Worm (Caenorhabditis elegans) whole organism, young adult: Measurements from ENCODE around the gene dyf-3.

Experiments
- C17E4.6 ChIP-seq: fragments of 200-800 bp; sonication (Bioruptor generic); IDR thresholded peaks from 2 replicates; pipeline ENCODE4 v1.3.6; 2022; ENCODE audit warnings: missing genetic modification reagents, missing genetic modification characterization, missing compliant biosample characterization
- F33H1.4 ChIP-seq: fragments of 200-800 bp; sonication (Bioruptor generic); IDR thresholded peaks from 2 replicates; pipeline ENCODE4 v1.3.6; 2022; ENCODE audit warnings: missing genetic modification reagents, missing genetic modification characterization, missing compliant biosample characterization
- Y95B8A.8 ChIP-seq: fragments of 200-800 bp; sonication (Bioruptor generic); IDR thresholded peaks from 2 replicates; pipeline ENCODE4 v1.3.6; 2022; ENCODE audit warnings: missing genetic modification reagents, missing genetic modification characterization, missing compliant biosample characterization
- ZK185.1 ChIP-seq: sonication (generic microtip); optimal IDR thresholded peaks from 2 replicates; lab custom pipeline; 2016; ENCODE audit warnings: mild to moderate bottlenecking, missing genetic modification characterization, missing compliant biosample characterization; ENCODE audit not compliant: poor library complexity, severe bottlenecking
- die-1 ChIP-seq: sonication (generic microtip); optimal IDR thresholded peaks from 2 replicates; lab custom pipeline; 2016; ENCODE audit warnings: missing genotype, mild to moderate bottlenecking, missing genetic modification characterization, missing compliant biosample characterization
- hlh-12 ChIP-seq: sonication (generic microtip); optimal IDR thresholded peaks from 2 replicates; lab custom pipeline; 2016; ENCODE audit warnings: missing genetic modification characterization, missing compliant biosample characterization
- lsy-27 ChIP-seq: sonication (generic microtip); optimal IDR thresholded peaks from 2 replicates; lab custom pipeline; 2017; ENCODE audit warnings: missing genetic modification characterization, mild to moderate bottlenecking, missing compliant biosample characterization, antibody characterized with exemption, missing genotype, borderline replicate concordance; ENCODE audit not compliant: insufficient read depth
- mcd-1 ChIP-seq: fragments of 200-800 bp; sonication (Bioruptor generic); IDR thresholded peaks from 2 replicates; pipeline ENCODE4 v1.3.6; 2022; ENCODE audit warnings: missing genetic modification reagents, missing genetic modification characterization, missing compliant biosample characterization
- snpc-1.1 ChIP-seq: sonication (generic microtip); optimal IDR thresholded peaks from 2 replicates; lab custom pipeline; 2017; ENCODE audit warnings: missing genetic modification characterization, mild to moderate bottlenecking, missing compliant biosample characterization, antibody characterized with exemption, moderate library complexity, missing genotype, missing genetic modification reagents; ENCODE audit not compliant: insufficient read depth
- snpc-4 ChIP-seq, 5 experiments: fragments of 150-350 bp in 1 of 5; sonication (generic microtip) in 4 of 5; optimal IDR thresholded peaks; 2 replicates each; lab custom pipeline; 2014 to 2018; ENCODE audit warnings: missing genetic modification characterization in 5 of 5, missing biosample characterization in 3 of 5, antibody characterized with exemption in 2 of 5, mild to moderate bottlenecking in 2 of 5, missing compliant biosample characterization in 2 of 5, missing genotype in 2 of 5, moderate library complexity in 2 of 5, missing genetic modification reagents in 1 of 5
- unc-130 ChIP-seq: sonication (generic microtip); optimal IDR thresholded peaks from 2 replicates; lab custom pipeline; 2016; ENCODE audit warnings: missing genetic modification reagents, missing genetic modification characterization, missing compliant biosample characterization
- xnd-1 ChIP-seq: sonication (generic microtip); optimal IDR thresholded peaks from 2 replicates; lab custom pipeline; 2016; ENCODE audit warnings: missing genotype, missing genetic modification reagents, missing genetic modification characterization, missing compliant biosample characterization
- ztf-3 ChIP-seq: fragments of 200-800 bp; sonication (Bioruptor generic); optimal IDR thresholded peaks from 2 replicates; lab custom pipeline; 2018; ENCODE audit warnings: mild to moderate bottlenecking, missing genetic modification characterization, missing compliant biosample characterization

DNA sequence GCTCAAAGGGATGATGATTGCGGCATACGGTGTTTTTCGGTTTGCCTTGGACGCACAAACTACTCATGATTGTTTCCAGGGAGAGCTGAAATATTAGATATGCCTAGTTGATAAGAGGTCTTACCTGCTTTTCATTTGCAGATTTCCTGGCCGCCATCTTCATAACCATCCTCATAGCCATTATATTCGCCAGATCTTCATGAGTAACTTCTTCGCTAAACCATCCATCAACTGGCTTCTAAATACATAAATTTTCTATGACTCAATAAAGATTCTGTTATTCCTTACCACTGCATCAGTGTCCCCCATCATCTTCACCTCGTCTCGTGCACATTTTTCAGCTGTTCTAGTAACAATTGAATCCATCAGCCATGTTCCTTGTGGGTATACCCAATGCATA, 43.5 kb upstream of the dyf-3 start:
- no peak for TF ChIP-seq snpc-4 (GFP tag; optimal IDR thresholded peaks at IDR 0.05; lab: Kevin White, UChicago)
- no peak for TF ChIP-seq snpc-4 (tag; optimal IDR thresholded peaks at IDR 0.05; lab: Kevin White, UChicago)
- TF ChIP-seq die-1 (tag; lab: Kevin White, UChicago), result no peak
- TF ChIP-seq ZK185.1 (tag; lab: Kevin White, UChicago), result no peak
- TF ChIP-seq F33H1.4 (GFP tag; lab: Robert Waterston, UW), result no peak
- no peak for TF ChIP-seq unc-130 (GFP tag; lab: Kevin White, UChicago)
- no peak for TF ChIP-seq hlh-12 (tag; lab: Kevin White, UChicago)
- TF ChIP-seq lsy-27 (tag; lab: Kevin White, UChicago), result no peak
- TF ChIP-seq xnd-1 (tag; lab: Kevin White, UChicago), result no peak
- TF ChIP-seq C17E4.6 (GFP tag; lab: Robert Waterston, UW), result no peak
- no peak for TF ChIP-seq Y95B8A.8 (GFP tag; lab: Robert Waterston, UW)
- no peak for TF ChIP-seq mcd-1 (GFP tag; lab: Robert Waterston, UW)
- no peak for TF ChIP-seq ztf-3
- no peak for TF ChIP-seq snpc-1.1
